Fruit fly (Drosophila melanogaster) whole organism, pupa: ENCODE data around the gene CG8539.

Experiments used
- CG14655 ChIP-seq: fragments of 200-800 bp; sonication (Bioruptor generic); optimal IDR thresholded peaks from 3 replicates; lab custom pipeline; 2017; ENCODE audit warnings: mild to moderate bottlenecking, missing biosample characterization, missing genetic modification reagents, missing genetic modification characterization
- CG32121 ChIP-seq: fragments of 200-800 bp; sonication (Bioruptor generic); IDR thresholded peaks from 2 replicates; pipeline ENCODE4 v1.3.6; 2022; ENCODE audit warnings: missing biosample characterization, missing genetic modification characterization
- CG34367 ChIP-seq: fragments of 200-800 bp; sonication (Bioruptor generic); optimal IDR thresholded peaks from 2 replicates; lab custom pipeline; 2018; ENCODE audit warnings: missing biosample characterization, mild to moderate bottlenecking, missing genetic modification characterization
- CG4496 ChIP-seq: fragments of 200-800 bp; sonication (Bioruptor generic); IDR thresholded peaks from 3 replicates; pipeline ENCODE4 v1.3.6; 2022; ENCODE audit warnings: missing biosample characterization, missing genetic modification characterization
- CG8301 ChIP-seq: fragments of 200-800 bp; sonication (Bioruptor generic); optimal IDR thresholded peaks from 2 replicates; lab custom pipeline; 2018; ENCODE audit warnings: missing biosample characterization, mild to moderate bottlenecking, missing genetic modification characterization
- CG9948 ChIP-seq: fragments of 200-800 bp; sonication (Bioruptor generic); optimal IDR thresholded peaks from 2 replicates; lab custom pipeline; 2018; ENCODE audit warnings: missing biosample characterization, mild to moderate bottlenecking, missing genetic modification characterization, moderate library complexity
- EcR ChIP-seq: fragments of 200-800 bp; sonication (Bioruptor generic); optimal IDR thresholded peaks from 3 replicates; lab custom pipeline; 2019; ENCODE audit warnings: missing biosample characterization, missing genetic modification characterization, mild to moderate bottlenecking, moderate library complexity, missing genetic modification reagents
- Pif1A ChIP-seq: fragments of 200-800 bp; sonication (Bioruptor generic); optimal IDR thresholded peaks from 3 replicates; lab custom pipeline; 2016; ENCODE audit warnings: missing biosample characterization, missing genetic modification characterization
- fd96Ca ChIP-seq: fragments of 200-800 bp; sonication (Bioruptor generic); IDR thresholded peaks from 3 replicates; pipeline ENCODE4 v1.3.6; 2022; ENCODE audit warnings: missing biosample characterization, missing genetic modification characterization
- rn ChIP-seq: fragments of 200-800 bp; sonication (Bioruptor generic); IDR thresholded peaks from 2 replicates; pipeline ENCODE4 v1.3.6; 2022; ENCODE audit warnings: missing biosample characterization, missing genetic modification characterization

dm6 chr3L:7529081-7530021 lies 30.7 kb upstream of the CG8539 start:
- TF ChIP-seq Pif1A (GFP tag; lab: Kevin White, UChicago) (peak; percentile 2), CG8301 (no peak), CG9948 (tag; lab: Kevin White, UChicago) (no peak), CG34367 (no peak), CG4496 (GFP tag; lab: Robert Waterston, UW) (peak; percentile 42; the same call in 2 of the 3 replicates), EcR (GFP tag; lab: Kevin White, UChicago) (peak; percentile 17), CG32121 (GFP tag; lab: Robert Waterston, UW) (0 out of 2 replicates have a peak, but pooled peaks have one; percentile 35), fd96Ca (peak; percentile 56; the same call in 2 of the 3 replicates), rn (no peak), CG14655 (GFP tag; lab: Kevin White, UChicago) (no peak)
